Fruit fly (Drosophila melanogaster): ENCODE results near the gene Aps.
A peak's percentile ranks its signal among the peaks of the same experiment; 100 is the strongest.

Gene Aps

DNA sequence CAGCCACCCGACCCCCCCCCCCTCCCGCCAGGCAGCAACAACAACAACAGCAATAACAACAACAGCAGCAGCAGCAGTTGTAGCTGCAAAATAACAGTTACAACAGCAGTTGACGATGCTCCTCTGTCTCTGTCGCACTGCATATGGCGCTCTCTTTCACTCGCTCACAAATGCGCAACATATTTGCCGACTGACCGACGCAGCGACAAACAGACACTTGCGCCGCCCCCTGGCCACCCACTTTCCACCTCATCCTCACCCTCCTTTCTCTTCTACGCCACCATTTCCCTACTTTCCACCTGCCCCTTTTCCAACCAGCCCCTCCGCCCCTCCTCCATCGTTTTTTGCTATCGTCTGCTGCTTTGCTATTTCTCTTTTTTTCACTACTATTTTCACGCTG lies 44.9 kb downstream of the Aps start:
- TF ChIP-seq Dfd (GFP tag; optimal IDR thresholded peaks at IDR 0.05) (peak; percentile 83), h (GFP tag; optimal IDR thresholded peaks at IDR 0.05) (no peak)

DNA sequence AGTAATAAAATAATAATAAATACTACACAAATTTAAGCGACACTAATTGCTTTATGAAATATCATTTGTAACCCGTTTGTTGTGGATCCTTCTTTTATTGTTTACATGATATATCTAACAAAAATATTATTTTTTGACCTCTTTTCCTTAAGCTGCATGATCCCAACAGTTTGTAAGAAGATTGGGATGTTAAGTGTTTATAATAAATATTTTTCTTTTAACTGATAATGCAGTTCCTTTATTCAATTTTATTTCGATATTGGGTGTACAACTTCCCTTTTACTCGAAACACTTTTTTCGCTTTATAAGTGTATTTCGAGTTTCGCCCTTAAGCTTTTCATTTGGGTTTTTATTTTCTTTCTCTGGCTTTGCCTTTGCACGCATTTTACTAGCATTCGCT lies 45.3 kb downstream of the Aps start:
- no peak for TF ChIP-seq CG9705 (GFP tag; optimal IDR thresholded peaks at IDR 0.05)
- TF ChIP-seq HLH106 (tag; optimal IDR thresholded peaks at IDR 0.05) = no peak
- TF ChIP-seq dmrt93B (GFP tag; optimal IDR thresholded peaks at IDR 0.05) = no peak
- TF ChIP-seq br (GFP tag; optimal IDR thresholded peaks at IDR 0.05) = no peak
- no peak for TF ChIP-seq Sp1 (GFP tag; optimal IDR thresholded peaks at IDR 0.05)
- TF ChIP-seq dsf (GFP tag; optimal IDR thresholded peaks at IDR 0.05; ENCODE audit: borderline replicate concordance) = no peak
- TF ChIP-seq Abd-B (GFP tag; optimal IDR thresholded peaks at IDR 0.05) = no peak
- no peak for TF ChIP-seq foxo (GFP tag; optimal IDR thresholded peaks at IDR 0.05)
- no peak for TF ChIP-seq GATAd (GFP tag; optimal IDR thresholded peaks at IDR 0.05)
- no peak for TF ChIP-seq Hr83 (GFP tag; optimal IDR thresholded peaks at IDR 0.05; ENCODE audit: poor library complexity, severe bottlenecking)
- TF ChIP-seq psq (GFP tag; optimal IDR thresholded peaks at IDR 0.05) = no peak
- no peak for TF ChIP-seq OdsH (GFP tag; optimal IDR thresholded peaks at IDR 0.05)
- TF ChIP-seq tai (GFP tag; optimal IDR thresholded peaks at IDR 0.05) = no peak
- TF ChIP-seq usp (GFP tag; optimal IDR thresholded peaks at IDR 0.05) = no peak
- TF ChIP-seq dl (GFP tag; optimal IDR thresholded peaks at IDR 0.05; ENCODE audit: insufficient read depth in 1 of 2, partially characterized antibody in 2 of 2) = no peak
- no peak for TF ChIP-seq Myc (optimal IDR thresholded peaks at IDR 0.05)
- TF ChIP-seq h (GFP tag; optimal IDR thresholded peaks at IDR 0.05) = no peak
- TF ChIP-seq N (GFP tag; optimal IDR thresholded peaks at IDR 0.05) = no peak
- no peak for TF ChIP-seq Rel (GFP tag; optimal IDR thresholded peaks at IDR 0.05)
- no peak for TF ChIP-seq Rel (tag; optimal IDR thresholded peaks at IDR 0.05)

DNA sequence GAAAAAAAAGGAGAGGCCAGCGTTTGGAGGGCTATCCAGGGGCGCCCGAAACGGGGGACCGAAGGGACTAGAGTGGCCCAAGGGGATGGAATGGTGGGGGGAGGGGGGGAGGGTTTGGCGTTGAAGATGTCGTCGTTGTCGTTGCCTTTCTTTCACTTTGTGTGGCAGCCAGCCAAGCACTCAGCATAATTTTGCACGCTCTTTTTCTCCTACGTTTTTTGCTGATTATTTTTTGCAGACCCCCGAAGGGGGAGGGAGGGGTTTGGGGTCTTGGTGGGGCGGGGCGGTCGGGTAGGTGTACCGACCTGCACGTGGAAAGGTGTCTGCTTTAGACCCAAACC lies 45.8 kb downstream of the Aps start:
- TF ChIP-seq pan (optimal IDR thresholded peaks at IDR 0.05) (no peak), psq (GFP tag; optimal IDR thresholded peaks at IDR 0.05) (peak; percentile 75), Dfd (GFP tag; optimal IDR thresholded peaks at IDR 0.05) (peak; percentile 79), Sp1 (GFP tag; optimal IDR thresholded peaks at IDR 0.05) (peak; percentile 23), N (GFP tag; optimal IDR thresholded peaks at IDR 0.05) (no peak)

DNA sequence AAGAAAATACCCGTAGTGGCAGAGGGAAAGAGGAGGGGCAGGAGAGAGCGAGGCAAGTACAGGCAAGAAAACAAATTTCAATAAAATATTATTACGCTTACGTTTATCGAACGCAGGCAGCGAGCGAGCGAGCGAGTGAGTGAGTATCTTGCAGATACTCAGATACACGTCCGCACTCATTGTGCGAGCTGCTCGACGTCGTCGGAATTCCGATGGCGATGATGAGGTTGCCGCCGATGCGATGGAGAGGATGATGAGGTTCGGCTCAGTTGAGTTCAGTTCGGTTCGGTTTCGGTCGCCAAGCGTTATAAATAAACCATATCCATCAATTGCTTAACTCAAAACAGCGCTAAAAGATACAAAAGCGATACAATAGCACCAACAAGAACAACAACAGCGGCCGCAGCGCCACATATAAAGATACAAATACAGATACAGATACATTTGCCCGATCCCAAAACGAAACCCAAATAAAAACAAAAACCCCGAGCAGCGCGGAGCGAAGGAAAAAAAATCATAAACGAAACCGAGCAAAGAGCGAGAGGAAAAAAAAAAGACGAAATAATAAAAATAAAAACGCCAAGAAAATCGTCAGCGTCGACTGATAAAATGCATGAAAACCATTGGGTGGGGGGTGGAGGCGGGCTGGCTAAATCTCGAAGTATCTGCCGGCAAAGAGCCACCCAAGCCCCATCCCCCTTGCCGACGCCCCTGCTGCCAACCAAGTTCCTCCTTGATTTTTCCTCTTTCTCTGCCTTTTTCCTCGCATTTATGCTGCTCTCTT lies 46.4 kb downstream of the Aps start:
- no peak for TF ChIP-seq tai (GFP tag; optimal IDR thresholded peaks at IDR 0.05)
- peak; percentile 93 for TF ChIP-seq Rel (GFP tag; optimal IDR thresholded peaks at IDR 0.05)
- peak; percentile 58 for TF ChIP-seq Rel (tag; optimal IDR thresholded peaks at IDR 0.05)
- TF ChIP-seq sage (GFP tag; optimal IDR thresholded peaks at IDR 0.05) = peak; percentile 74
- peak; percentile 81 for TF ChIP-seq Hr83 (GFP tag; optimal IDR thresholded peaks at IDR 0.05; ENCODE audit: poor library complexity, severe bottlenecking)
- peak; percentile 51 to 85 for TF ChIP-seq foxo (GFP tag; optimal IDR thresholded peaks at IDR 0.05)
- no peak for TF ChIP-seq GATAd (GFP tag; optimal IDR thresholded peaks at IDR 0.05)
- TF ChIP-seq br (GFP tag; optimal IDR thresholded peaks at IDR 0.05) = peak; percentile 72
- peak in 1 of 2 experiments; percentile 45 for TF ChIP-seq dl (GFP tag; optimal IDR thresholded peaks at IDR 0.05; ENCODE audit: insufficient read depth in 1 of 2, partially characterized antibody in 2 of 2)
- no peak for TF ChIP-seq lola (GFP tag; optimal IDR thresholded peaks at IDR 0.05)
- TF ChIP-seq Jra (GFP tag; optimal IDR thresholded peaks at IDR 0.05) = peak; percentile 24
- TF ChIP-seq brk (GFP tag; optimal IDR thresholded peaks at IDR 0.05) = peak; percentile 33
- TF ChIP-seq CG9705 (GFP tag; optimal IDR thresholded peaks at IDR 0.05) = peak; percentile 4
- peak; percentile 8 for TF ChIP-seq woc (GFP tag; optimal IDR thresholded peaks at IDR 0.05)
- TF ChIP-seq Sp1 (GFP tag; optimal IDR thresholded peaks at IDR 0.05) = peak; percentile 91
- no peak for TF ChIP-seq N (GFP tag; optimal IDR thresholded peaks at IDR 0.05)
- no peak for TF ChIP-seq sv (GFP tag; optimal IDR thresholded peaks at IDR 0.05)
- no peak for TF ChIP-seq dsf (GFP tag; optimal IDR thresholded peaks at IDR 0.05; ENCODE audit: borderline replicate concordance)
- TF ChIP-seq jim (GFP tag; optimal IDR thresholded peaks at IDR 0.05) = peak; percentile 72
- no peak for TF ChIP-seq Dfd (GFP tag; optimal IDR thresholded peaks at IDR 0.05)
- TF ChIP-seq rgr (GFP tag; optimal IDR thresholded peaks at IDR 0.05) = peak; percentile 21
- peak; percentile 93 for TF ChIP-seq CrebA (GFP tag; optimal IDR thresholded peaks at IDR 0.05; ENCODE audit: borderline replicate concordance)
- peak; percentile 78 for TF ChIP-seq fru (GFP tag; optimal IDR thresholded peaks at IDR 0.05)
- TF ChIP-seq dmrt93B (GFP tag; optimal IDR thresholded peaks at IDR 0.05) = peak; percentile 14
- TF ChIP-seq h (GFP tag; optimal IDR thresholded peaks at IDR 0.05) = no peak
- TF ChIP-seq HLH106 (tag; optimal IDR thresholded peaks at IDR 0.05) = peak; percentile 11
- TF ChIP-seq pan (optimal IDR thresholded peaks at IDR 0.05) = no peak
- peak; percentile 49 for TF ChIP-seq Vsx2 (GFP tag; optimal IDR thresholded peaks at IDR 0.05; ENCODE audit: partially characterized antibody)
- TF ChIP-seq Hr78 (GFP tag; optimal IDR thresholded peaks at IDR 0.05) = no peak
- TF ChIP-seq Myc (optimal IDR thresholded peaks at IDR 0.05) = no peak
- TF ChIP-seq ey (GFP tag; optimal IDR thresholded peaks at IDR 0.05) = peak; percentile 36
- peak; percentile 90 for TF ChIP-seq psq (GFP tag; optimal IDR thresholded peaks at IDR 0.05)
- TF ChIP-seq usp (GFP tag; optimal IDR thresholded peaks at IDR 0.05) = no peak
- TF ChIP-seq Mio (GFP tag; optimal IDR thresholded peaks at IDR 0.05) = no peak
- peak; percentile 75 for TF ChIP-seq CG32264 (GFP tag; optimal IDR thresholded peaks at IDR 0.05)
- TF ChIP-seq Abd-B (GFP tag; optimal IDR thresholded peaks at IDR 0.05) = no peak
- peak; percentile 46 for TF ChIP-seq Hnf4 (GFP tag; optimal IDR thresholded peaks at IDR 0.05)
- TF ChIP-seq OdsH (GFP tag; optimal IDR thresholded peaks at IDR 0.05) = peak; percentile 58
- peak; percentile 75 for TF ChIP-seq Dif (GFP tag; optimal IDR thresholded peaks at IDR 0.05; ENCODE audit: partially characterized antibody)
